Worm (Caenorhabditis elegans) whole organism, L2 larva: ENCODE data around the gene pei-1.

Experiments used
- F13H6.1 ChIP-seq: sonication (generic microtip); optimal IDR thresholded peaks from 2 replicates; lab custom pipeline; 2016; ENCODE audit warnings: missing genetic modification characterization, missing compliant biosample characterization
- Y55F3AM.14 ChIP-seq: fragments of 200-800 bp; sonication (Bioruptor generic); optimal IDR thresholded peaks from 2 replicates; lab custom pipeline; 2018; ENCODE audit warnings: mild to moderate bottlenecking, missing genetic modification characterization, missing compliant biosample characterization
- ZK546.5 ChIP-seq: sonication (generic microtip); optimal IDR thresholded peaks from 2 replicates; lab custom pipeline; 2017; ENCODE audit warnings: missing biosample characterization, missing genetic modification characterization
- aly-2 ChIP-seq: fragments of 150-350 bp; optimal IDR thresholded peaks from 2 replicates; lab custom pipeline; 2014; ENCODE audit warnings: missing biosample characterization, missing genetic modification characterization
- ama-1 ChIP-seq: fragments of 150-350 bp; optimal IDR thresholded peaks from 2 replicates; lab custom pipeline; 2018; ENCODE audit warnings: inconsistent platforms
- blmp-1 ChIP-seq: sonication (generic microtip); optimal IDR thresholded peaks from 2 replicates; lab custom pipeline; 2017; ENCODE audit warnings: missing genetic modification characterization, mild to moderate bottlenecking, missing compliant biosample characterization, antibody characterized with exemption, moderate library complexity; ENCODE audit not compliant: insufficient read depth
- ceh-16 ChIP-seq: fragments of 150-350 bp; optimal IDR thresholded peaks from 2 replicates; lab custom pipeline; 2014; ENCODE audit warnings: missing biosample characterization, missing genetic modification characterization
- ceh-82 ChIP-seq: fragments of 150-350 bp; optimal IDR thresholded peaks from 2 replicates; lab custom pipeline; 2014; ENCODE audit warnings: missing biosample characterization, missing genetic modification characterization
- crh-2 ChIP-seq: sonication (generic microtip); optimal IDR thresholded peaks from 2 replicates; lab custom pipeline; 2017; ENCODE audit warnings: missing biosample characterization, missing genetic modification characterization
- dmd-4 ChIP-seq: sonication (generic microtip); optimal IDR thresholded peaks from 2 replicates; lab custom pipeline; 2017; ENCODE audit warnings: missing biosample characterization, missing genetic modification characterization
- egl-27 ChIP-seq: sonication (generic microtip); optimal IDR thresholded peaks from 3 replicates; lab custom pipeline; 2017; ENCODE audit warnings: missing biosample characterization, missing genetic modification reagents, missing genetic modification characterization
- elt-1 ChIP-seq: fragments of 150-350 bp; optimal IDR thresholded peaks from 2 replicates; lab custom pipeline; 2014; ENCODE audit warnings: missing biosample characterization, missing genetic modification characterization
- elt-3 ChIP-seq: sonication (generic microtip); optimal IDR thresholded peaks from 2 replicates; lab custom pipeline; 2017; ENCODE audit warnings: missing biosample characterization, missing genetic modification characterization
- lin-39 ChIP-seq: fragments of 150-350 bp; optimal IDR thresholded peaks from 2 replicates; lab custom pipeline; 2014; ENCODE audit warnings: missing biosample characterization, missing genetic modification reagents, missing genetic modification characterization
- mab-5 ChIP-seq: fragments of 150-350 bp; optimal IDR thresholded peaks from 2 replicates; lab custom pipeline; 2014; ENCODE audit warnings: missing biosample characterization, missing genetic modification characterization
- mdl-1 ChIP-seq, 2 experiments: fragments of 150-350 bp in 1 of 2; sonication (generic microtip) in 1 of 2; optimal IDR thresholded peaks; 2 replicates each; lab custom pipeline; 2017; ENCODE audit warnings: missing biosample characterization in 2 of 2, missing genetic modification characterization in 2 of 2
- nhr-10 ChIP-seq: sonication (generic microtip); optimal IDR thresholded peaks from 2 replicates; lab custom pipeline; 2017; ENCODE audit warnings: missing biosample characterization, missing genetic modification characterization
- nhr-11 ChIP-seq: fragments of 150-350 bp; optimal IDR thresholded peaks from 2 replicates; lab custom pipeline; 2014; ENCODE audit warnings: missing biosample characterization, missing genetic modification characterization
- nhr-129 ChIP-seq: fragments of 150-350 bp; optimal IDR thresholded peaks from 2 replicates; lab custom pipeline; 2014; ENCODE audit warnings: missing biosample characterization, missing genetic modification characterization
- nhr-23 ChIP-seq: fragments of 150-350 bp; optimal IDR thresholded peaks from 2 replicates; lab custom pipeline; 2014; ENCODE audit warnings: missing biosample characterization, missing genetic modification reagents, missing genetic modification characterization
- nhr-237 ChIP-seq: fragments of 150-350 bp; optimal IDR thresholded peaks from 2 replicates; lab custom pipeline; 2014; ENCODE audit warnings: missing biosample characterization, missing genetic modification characterization
- sem-4 ChIP-seq: fragments of 150-350 bp; optimal IDR thresholded peaks from 2 replicates; lab custom pipeline; 2014; ENCODE audit warnings: missing biosample characterization, missing genetic modification reagents, missing genetic modification characterization
- skn-1 ChIP-seq: sonication (generic microtip); optimal IDR thresholded peaks from 2 replicates; lab custom pipeline; 2017; ENCODE audit warnings: missing biosample characterization, missing genetic modification characterization
- sma-3 ChIP-seq: sonication (generic microtip); optimal IDR thresholded peaks from 2 replicates; lab custom pipeline; 2016; ENCODE audit warnings: missing genetic modification reagents, missing genetic modification characterization, missing compliant biosample characterization
- sma-9 ChIP-seq, 2 experiments: fragments of 150-350 bp in 1 of 2; sonication (generic microtip) in 1 of 2; optimal IDR thresholded peaks; 2 replicates each; lab custom pipeline; 2014 to 2016; ENCODE audit warnings: missing genetic modification characterization in 2 of 2, mild to moderate bottlenecking in 1 of 2, missing biosample characterization in 1 of 2, missing compliant biosample characterization in 1 of 2, missing genetic modification reagents in 1 of 2, moderate library complexity in 1 of 2
- unc-39 ChIP-seq: fragments of 150-350 bp; optimal IDR thresholded peaks from 2 replicates; lab custom pipeline; 2014; ENCODE audit warnings: missing biosample characterization, missing genetic modification characterization
- unc-62 ChIP-seq: fragments of 150-350 bp; optimal IDR thresholded peaks from 2 replicates; lab custom pipeline; 2014; ENCODE audit warnings: missing biosample characterization, missing genetic modification reagents, missing genetic modification characterization
- zag-1 ChIP-seq: fragments of 150-350 bp; optimal IDR thresholded peaks from 2 replicates; lab custom pipeline; 2014; ENCODE audit warnings: missing biosample characterization, missing genetic modification characterization
- ztf-4 ChIP-seq: fragments of 150-350 bp; optimal IDR thresholded peaks from 2 replicates; lab custom pipeline; 2014; ENCODE audit warnings: missing biosample characterization, missing genetic modification characterization

The pei-1 gene

DNA sequence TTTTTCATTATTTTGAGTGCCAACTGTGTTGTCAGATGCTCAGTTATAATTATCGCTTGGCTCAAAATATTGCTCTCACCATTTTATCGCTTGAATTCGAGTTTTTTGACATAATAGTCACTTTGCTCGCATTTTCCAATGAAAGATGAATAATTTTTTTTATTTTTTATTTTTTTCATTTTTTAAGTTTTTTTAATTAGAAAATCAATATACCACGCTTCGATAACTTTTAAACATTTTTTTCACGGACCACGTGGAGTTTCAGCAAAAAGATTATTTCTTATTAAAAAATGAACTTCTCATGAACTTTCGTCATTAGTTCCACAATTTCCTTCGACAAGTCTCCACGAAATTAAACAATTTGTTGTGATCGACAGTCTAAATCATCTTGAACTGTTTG is 22.4 kb upstream of the pei-1 start, which contains the start of gene elt-1:
elt-1 (plus strand) TSS at position 301 of the 400 bp plus-strand sequence.
- TF ChIP-seq F13H6.1 = no peak
- no peak for TF ChIP-seq aly-2 (tag; lab: Kevin White, UChicago)
- TF ChIP-seq nhr-237 (tag; lab: Kevin White, UChicago) = no peak
- TF ChIP-seq egl-27 (tag; lab: Kevin White, UChicago) = no peak
- TF ChIP-seq sma-9 (GFP tag; optimal IDR thresholded peaks at IDR 0.05; lab: Kevin White, UChicago) = no peak
- no peak for TF ChIP-seq sma-9 (tag; optimal IDR thresholded peaks at IDR 0.05; lab: Kevin White, UChicago)

- TF ChIP-seq ama-1 (lab: Kevin White, UChicago) (no peak), Y55F3AM.14 (GFP tag; lab: Kevin White, UChicago) (no peak), ceh-82 (tag; lab: Kevin White, UChicago) (no peak), sma-9 (GFP tag; optimal IDR thresholded peaks at IDR 0.05; lab: Kevin White, UChicago) (peak; percentile 46), sma-9 (tag; optimal IDR thresholded peaks at IDR 0.05; lab: Kevin White, UChicago) (no peak), elt-1 (tag; lab: Kevin White, UChicago) (peak; percentile 93), unc-39 (tag; lab: Kevin White, UChicago) (no peak), nhr-23 (tag; lab: Kevin White, UChicago) (peak; percentile 99), nhr-11 (tag; lab: Kevin White, UChicago) (no peak), elt-3 (no peak)
Observed at ce11 chrIV:9614060-9614459, 21.7 kb upstream of the pei-1 start.

- TF ChIP-seq elt-1 (tag; lab: Kevin White, UChicago) = peak; percentile 60
- no peak for TF ChIP-seq F13H6.1
- peak; percentile 97 for TF ChIP-seq nhr-23 (tag; lab: Kevin White, UChicago)
Observed at ce11 chrIV:9613072-9613590, 20.8 kb upstream of the pei-1 start.

ce11 chrIV:9610923-9611322 is 18.6 kb upstream of the pei-1 start:
- TF ChIP-seq nhr-129 (tag; lab: Kevin White, UChicago) = no peak
- TF ChIP-seq crh-2 = peak; percentile 37
- peak; percentile 26 for TF ChIP-seq elt-1 (tag; lab: Kevin White, UChicago)
- TF ChIP-seq F13H6.1 = no peak
- TF ChIP-seq blmp-1 (tag; lab: Kevin White, UChicago) = no peak
- TF ChIP-seq unc-62 (GFP tag; lab: Kevin White, UChicago) = no peak
- no peak for TF ChIP-seq skn-1 (tag; lab: Kevin White, UChicago)

DNA sequence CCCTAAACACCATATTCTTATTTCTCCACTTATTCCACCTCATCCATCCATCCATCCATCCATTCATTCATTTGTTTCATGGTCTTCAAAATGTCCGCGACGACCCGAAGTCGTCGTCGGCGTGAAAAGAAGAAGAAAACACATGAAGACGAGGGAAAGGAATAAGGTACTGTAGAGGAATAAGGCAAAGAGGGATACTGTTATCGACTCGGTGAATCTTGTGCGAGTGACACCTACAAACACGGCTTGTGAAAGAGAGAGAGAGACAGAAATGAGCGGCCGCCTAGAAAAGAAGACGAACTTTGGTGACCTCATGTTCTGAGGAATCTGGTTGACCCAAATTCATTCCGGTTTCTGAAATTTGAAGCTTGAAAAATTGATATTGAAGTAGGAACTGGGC is 16.8 kb upstream of the pei-1 start:
- TF ChIP-seq elt-1 (tag; lab: Kevin White, UChicago) = peak; percentile 40
- TF ChIP-seq lin-39 = no peak

DNA sequence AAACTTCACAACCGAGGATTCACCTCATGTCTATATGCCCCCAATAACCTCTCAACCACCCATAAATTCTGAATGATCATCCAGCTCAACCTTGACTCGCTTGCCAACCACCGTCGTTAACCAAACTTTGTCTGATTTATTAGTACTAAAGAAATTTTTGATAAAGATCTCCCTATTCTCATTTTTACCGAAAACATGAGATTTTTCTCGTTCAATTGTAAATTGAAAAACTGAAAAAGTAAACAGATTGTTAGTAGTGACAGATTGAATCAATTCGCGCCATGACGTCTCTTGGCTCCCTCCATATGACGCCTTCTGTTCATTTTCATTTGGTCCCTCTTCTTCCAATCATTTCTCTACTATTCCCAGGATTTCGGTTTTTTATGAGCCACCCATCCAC is 15.6 kb upstream of the pei-1 start:
- TF ChIP-seq dmd-4 (tag; lab: Kevin White, UChicago) (no peak), sem-4 (tag; lab: Kevin White, UChicago) (no peak), mab-5 (no peak), mdl-1 (tag; optimal IDR thresholded peaks at IDR 0.05; lab: Kevin White, UChicago) (no peak), nhr-10 (tag; lab: Kevin White, UChicago) (no peak), ceh-16 (tag; lab: Kevin White, UChicago) (peak; percentile 39), sma-9 (GFP tag; optimal IDR thresholded peaks at IDR 0.05; lab: Kevin White, UChicago) (no peak), sma-9 (tag; optimal IDR thresholded peaks at IDR 0.05; lab: Kevin White, UChicago) (no peak)

- TF ChIP-seq sma-3 (GFP tag; lab: Kevin White, UChicago) (no peak), elt-3 (no peak), ceh-16 (tag; lab: Kevin White, UChicago) (no peak), Y55F3AM.14 (GFP tag; lab: Kevin White, UChicago) (no peak), mdl-1 (tag; optimal IDR thresholded peaks at IDR 0.05; lab: Kevin White, UChicago) (no peak), unc-62 (GFP tag; lab: Kevin White, UChicago) (no peak), unc-39 (tag; lab: Kevin White, UChicago) (no peak), nhr-237 (tag; lab: Kevin White, UChicago) (no peak), elt-1 (tag; lab: Kevin White, UChicago) (no peak), ZK546.5 (no peak), zag-1 (tag; lab: Kevin White, UChicago) (no peak), ceh-82 (tag; lab: Kevin White, UChicago) (no peak), nhr-11 (tag; lab: Kevin White, UChicago) (no peak), ztf-4 (tag; lab: Kevin White, UChicago) (no peak), sma-9 (GFP tag; optimal IDR thresholded peaks at IDR 0.05; lab: Kevin White, UChicago) (no peak), sma-9 (tag; optimal IDR thresholded peaks at IDR 0.05; lab: Kevin White, UChicago) (no peak)
Observed at ce11 chrIV:9601595-9601994, 9.3 kb upstream of the pei-1 start, which contains the start of gene aat-1. aat-1 (minus strand) TSS chrIV:9601695.
